Worm (Caenorhabditis elegans) whole organism, young adult: ENCODE results near the gene cpt-1.

Experiments used
- B0261.1 ChIP-seq: sonication (generic microtip); optimal IDR thresholded peaks from 2 replicates; lab custom pipeline; 2016; ENCODE audit warnings: mild to moderate bottlenecking, missing genetic modification characterization, moderate library complexity, missing compliant biosample characterization
- B0336.3 ChIP-seq: fragments of 200-800 bp; sonication (Bioruptor generic); IDR thresholded peaks from 2 replicates; pipeline ENCODE4 v1.3.6; 2022; ENCODE audit warnings: missing genetic modification characterization, missing compliant biosample characterization
- C17E4.6 ChIP-seq: fragments of 200-800 bp; sonication (Bioruptor generic); IDR thresholded peaks from 2 replicates; pipeline ENCODE4 v1.3.6; 2022; ENCODE audit warnings: missing genetic modification reagents, missing genetic modification characterization, missing compliant biosample characterization
- D2030.7 ChIP-seq: fragments of 200-800 bp; sonication (Bioruptor generic); IDR thresholded peaks from 2 replicates; pipeline ENCODE4 v1.3.6; 2022; ENCODE audit warnings: missing genetic modification reagents, missing genetic modification characterization, missing compliant biosample characterization
- F22D6.2 ChIP-seq: sonication (generic microtip); optimal IDR thresholded peaks from 2 replicates; lab custom pipeline; 2016; ENCODE audit warnings: mild to moderate bottlenecking, missing genetic modification characterization, missing compliant biosample characterization
- F57C9.4 ChIP-seq: sonication (generic microtip); optimal IDR thresholded peaks from 2 replicates; lab custom pipeline; 2017; ENCODE audit warnings: mild to moderate bottlenecking, missing genetic modification characterization, missing compliant biosample characterization
- K12H6.12 ChIP-seq: fragments of 200-800 bp; sonication (Bioruptor generic); optimal IDR thresholded peaks from 2 replicates; lab custom pipeline; 2018; ENCODE audit warnings: mild to moderate bottlenecking, missing genetic modification characterization, missing compliant biosample characterization
- T26A5.8 ChIP-seq: sonication (generic microtip); optimal IDR thresholded peaks from 2 replicates; lab custom pipeline; 2016; ENCODE audit warnings: missing genetic modification characterization, missing compliant biosample characterization
- Y56A3A.18 ChIP-seq: fragments of 200-800 bp; sonication (Bioruptor generic); IDR thresholded peaks from 2 replicates; pipeline ENCODE4 v1.3.6; 2022; ENCODE audit warnings: missing genetic modification reagents, missing genetic modification characterization, missing compliant biosample characterization
- Y67H2A.10 ChIP-seq: fragments of 200-800 bp; sonication (Bioruptor generic); conservative IDR thresholded peaks from 2 replicates; pipeline ENCODE4 v1.3.6; 2022; ENCODE audit warnings: missing genetic modification reagents, missing genetic modification characterization, missing compliant biosample characterization
- Y95B8A.8 ChIP-seq: fragments of 200-800 bp; sonication (Bioruptor generic); IDR thresholded peaks from 2 replicates; pipeline ENCODE4 v1.3.6; 2022; ENCODE audit warnings: missing genetic modification reagents, missing genetic modification characterization, missing compliant biosample characterization
- akir-1 ChIP-seq: fragments of 200-800 bp; sonication (Bioruptor generic); optimal IDR thresholded peaks from 2 replicates; lab custom pipeline; 2018; ENCODE audit warnings: mild to moderate bottlenecking, missing genetic modification characterization, moderate library complexity, missing compliant biosample characterization
- aptf-2 ChIP-seq: fragments of 200-800 bp; sonication (Bioruptor generic); conservative IDR thresholded peaks from 2 replicates; pipeline ENCODE4 v1.3.6; 2022; ENCODE audit warnings: missing genetic modification reagents, missing genetic modification characterization, missing compliant biosample characterization
- atf-7 ChIP-seq: sonication (generic microtip); optimal IDR thresholded peaks from 2 replicates; lab custom pipeline; 2017; ENCODE audit warnings: mild to moderate bottlenecking, missing genetic modification characterization, missing compliant biosample characterization
- cebp-1 ChIP-seq, 2 experiments: fragments of 200-800 bp in 1 of 2; sonication (Bioruptor generic) in 1 of 2; sonication (generic microtip) in 1 of 2; IDR thresholded peaks in 1 of 2; optimal IDR thresholded peaks in 1 of 2; 2 replicates each; pipeline versions ENCODE4 v1.3.6 to Lab custom; 2017 to 2022; ENCODE audit warnings: missing compliant biosample characterization in 2 of 2, missing genetic modification characterization in 2 of 2, mild to moderate bottlenecking in 1 of 2, missing genetic modification reagents in 1 of 2, moderate library complexity in 1 of 2
- ceh-27 ChIP-seq: fragments of 200-800 bp; sonication (Bioruptor generic); optimal IDR thresholded peaks from 2 replicates; lab custom pipeline; 2018; ENCODE audit warnings: mild to moderate bottlenecking, missing genetic modification characterization, moderate library complexity, missing compliant biosample characterization
- ceh-40 ChIP-seq: fragments of 200-800 bp; sonication (Bioruptor generic); IDR thresholded peaks from 2 replicates; pipeline ENCODE4 v1.3.6; 2022; ENCODE audit warnings: missing genetic modification characterization, missing compliant biosample characterization
- die-1 ChIP-seq: sonication (generic microtip); optimal IDR thresholded peaks from 2 replicates; lab custom pipeline; 2016; ENCODE audit warnings: missing genotype, mild to moderate bottlenecking, missing genetic modification characterization, missing compliant biosample characterization
- dox-1 ChIP-seq: fragments of 200-800 bp; sonication (Bioruptor generic); IDR thresholded peaks from 2 replicates; pipeline ENCODE4 v1.3.6; 2022; ENCODE audit warnings: missing genetic modification reagents, missing genetic modification characterization, missing compliant biosample characterization
- efl-1 ChIP-seq: fragments of 150-350 bp; optimal IDR thresholded peaks from 2 replicates; lab custom pipeline; 2014; ENCODE audit warnings: missing biosample characterization, missing genetic modification reagents, missing genetic modification characterization
- egl-18 ChIP-seq: fragments of 200-800 bp; sonication (Bioruptor generic); IDR thresholded peaks from 2 replicates; pipeline ENCODE4 v1.3.6; 2022; ENCODE audit warnings: missing genetic modification reagents, missing genetic modification characterization, missing compliant biosample characterization
- egrh-3 ChIP-seq: fragments of 200-800 bp; sonication (Bioruptor generic); IDR thresholded peaks from 2 replicates; pipeline ENCODE4 v1.3.6; 2022; ENCODE audit warnings: missing genetic modification reagents, missing genetic modification characterization, missing compliant biosample characterization
- hmg-1.2 ChIP-seq: fragments of 200-800 bp; sonication (Bioruptor generic); IDR thresholded peaks from 2 replicates; pipeline ENCODE4 v1.3.6; 2022; ENCODE audit warnings: missing genetic modification reagents, missing genetic modification characterization, missing compliant biosample characterization
- hmg-20 ChIP-seq: fragments of 200-800 bp; sonication (Bioruptor generic); IDR thresholded peaks from 2 replicates; pipeline ENCODE4 v1.3.6; 2022; ENCODE audit warnings: missing genetic modification reagents, missing genetic modification characterization, missing compliant biosample characterization
- lin-26 ChIP-seq: fragments of 200-800 bp; sonication (Bioruptor generic); IDR thresholded peaks from 2 replicates; pipeline ENCODE4 v1.3.6; 2022; ENCODE audit warnings: missing genetic modification reagents, missing genetic modification characterization, missing compliant biosample characterization
- lin-35 ChIP-seq, 3 experiments: fragments of 150-350 bp in 2 of 3; sonication (generic microtip) in 1 of 3; optimal IDR thresholded peaks; 2 replicates each; lab custom pipeline; 2014 to 2018; ENCODE audit warnings: missing biosample characterization in 3 of 3, missing genetic modification characterization in 3 of 3, missing genetic modification reagents in 3 of 3
- lin-54 ChIP-seq: fragments of 200-800 bp; sonication (Bioruptor generic); optimal IDR thresholded peaks from 2 replicates; lab custom pipeline; 2018; ENCODE audit warnings: mild to moderate bottlenecking, missing genetic modification characterization, missing compliant biosample characterization
- lir-1 ChIP-seq: fragments of 200-800 bp; sonication (Bioruptor generic); conservative IDR thresholded peaks from 2 replicates; pipeline ENCODE4 v1.3.6; 2022; ENCODE audit warnings: missing genetic modification reagents, missing genetic modification characterization, missing compliant biosample characterization
- lsl-1 ChIP-seq: fragments of 200-800 bp; sonication (Bioruptor generic); optimal IDR thresholded peaks from 2 replicates; lab custom pipeline; 2018; ENCODE audit warnings: mild to moderate bottlenecking, missing genetic modification characterization, moderate library complexity, missing compliant biosample characterization
- lsy-27 ChIP-seq: sonication (generic microtip); optimal IDR thresholded peaks from 2 replicates; lab custom pipeline; 2017; ENCODE audit warnings: missing genetic modification characterization, mild to moderate bottlenecking, missing compliant biosample characterization, antibody characterized with exemption, missing genotype, borderline replicate concordance; ENCODE audit not compliant: insufficient read depth
- mxl-1 ChIP-seq: sonication (generic microtip); optimal IDR thresholded peaks from 2 replicates; lab custom pipeline; 2016; ENCODE audit warnings: missing genetic modification characterization, missing compliant biosample characterization
- nhr-27 ChIP-seq: fragments of 200-800 bp; sonication (Bioruptor generic); optimal IDR thresholded peaks from 2 replicates; lab custom pipeline; 2018; ENCODE audit warnings: mild to moderate bottlenecking, missing genetic modification characterization, moderate library complexity, missing compliant biosample characterization
- nhr-80 ChIP-seq: sonication (generic microtip); optimal IDR thresholded peaks from 2 replicates; lab custom pipeline; 2016; ENCODE audit warnings: missing genetic modification characterization, missing compliant biosample characterization
- rcor-1 ChIP-seq: fragments of 200-800 bp; sonication (Bioruptor generic); IDR thresholded peaks from 2 replicates; pipeline ENCODE4 v1.3.6; 2022; ENCODE audit warnings: missing genetic modification reagents, missing genetic modification characterization, missing compliant biosample characterization
- rec-8 ChIP-seq, 2 experiments: sonication (generic microtip); optimal IDR thresholded peaks; 2 replicates each; lab custom pipeline; 2016; ENCODE audit warnings: mild to moderate bottlenecking in 2 of 2, missing genetic modification characterization in 2 of 2, missing genetic modification reagents in 2 of 2, missing genotype in 2 of 2, missing biosample characterization in 1 of 2, missing compliant biosample characterization in 1 of 2, moderate library complexity in 1 of 2
- repo-1 ChIP-seq: sonication (generic microtip); optimal IDR thresholded peaks from 2 replicates; lab custom pipeline; 2017; ENCODE audit warnings: mild to moderate bottlenecking, missing genetic modification characterization, missing compliant biosample characterization
- snpc-4 ChIP-seq, 5 experiments: fragments of 150-350 bp in 1 of 5; sonication (generic microtip) in 4 of 5; optimal IDR thresholded peaks; 2 replicates each; lab custom pipeline; 2014 to 2018; ENCODE audit warnings: missing genetic modification characterization in 5 of 5, missing biosample characterization in 3 of 5, antibody characterized with exemption in 2 of 5, mild to moderate bottlenecking in 2 of 5, missing compliant biosample characterization in 2 of 5, missing genotype in 2 of 5, moderate library complexity in 2 of 5, missing genetic modification reagents in 1 of 5
- somi-1 ChIP-seq: fragments of 200-800 bp; sonication (Bioruptor generic); optimal IDR thresholded peaks from 2 replicates; lab custom pipeline; 2018; ENCODE audit warnings: mild to moderate bottlenecking, missing genetic modification characterization, missing compliant biosample characterization
- tbp1 ChIP-seq: fragments of 200-800 bp; sonication (Bioruptor generic); optimal IDR thresholded peaks from 2 replicates; lab custom pipeline; 2018; ENCODE audit warnings: mild to moderate bottlenecking, missing genetic modification characterization, missing compliant biosample characterization
- unc-130 ChIP-seq: sonication (generic microtip); optimal IDR thresholded peaks from 2 replicates; lab custom pipeline; 2016; ENCODE audit warnings: missing genetic modification reagents, missing genetic modification characterization, missing compliant biosample characterization
- unc-62 ChIP-seq: fragments of 150-350 bp; optimal IDR thresholded peaks from 2 replicates; lab custom pipeline; 2014; ENCODE audit warnings: missing biosample characterization, missing genetic modification reagents, missing genetic modification characterization
- xnd-1 ChIP-seq: sonication (generic microtip); optimal IDR thresholded peaks from 2 replicates; lab custom pipeline; 2016; ENCODE audit warnings: missing genotype, missing genetic modification reagents, missing genetic modification characterization, missing compliant biosample characterization
- zfh-2 ChIP-seq: fragments of 200-800 bp; sonication (Bioruptor generic); conservative IDR thresholded peaks from 2 replicates; pipeline ENCODE4 v1.3.6; 2022; ENCODE audit warnings: missing genetic modification reagents, missing genetic modification characterization, missing compliant biosample characterization

The cpt-1 gene

DNA sequence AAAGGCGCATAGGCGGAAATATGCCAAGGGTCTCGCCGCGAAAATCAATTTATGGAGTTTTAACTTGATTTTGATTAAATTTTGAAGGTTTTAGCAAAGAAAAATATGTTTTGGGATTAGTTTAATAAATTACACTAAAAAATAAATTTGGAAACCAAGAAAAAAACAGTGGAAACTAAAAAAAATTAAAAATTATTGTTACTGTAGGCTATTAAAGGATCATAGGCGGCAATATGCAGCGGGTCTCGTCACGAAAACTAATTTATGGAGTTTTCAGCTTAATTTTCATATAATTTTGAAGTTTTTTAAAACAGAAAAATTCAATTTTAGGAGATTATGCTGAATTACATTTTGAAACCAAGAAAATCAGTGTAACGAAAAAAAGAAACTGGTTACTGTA lies 12.5 kb upstream of the cpt-1 start (continued):
- TF ChIP-seq F57C9.4 (tag; lab: Kevin White, UChicago), result no peak
- TF ChIP-seq K12H6.12, result no peak
- TF ChIP-seq tbp1 (GFP tag; lab: Kevin White, UChicago), result peak; percentile 17
- TF ChIP-seq snpc-4 (GFP tag; optimal IDR thresholded peaks at IDR 0.05; lab: Kevin White, UChicago), result no peak
- peak in 1 of 4 experiments; percentile 15 for TF ChIP-seq snpc-4 (tag; optimal IDR thresholded peaks at IDR 0.05; lab: Kevin White, UChicago)
- no peak for TF ChIP-seq ceh-40 (GFP tag; lab: Robert Waterston, UW)
- TF ChIP-seq B0261.1 (tag; lab: Kevin White, UChicago), result no peak
- no peak for TF ChIP-seq repo-1 (tag; lab: Kevin White, UChicago)
- TF ChIP-seq F22D6.2 (tag; lab: Kevin White, UChicago), result no peak
- no peak for TF ChIP-seq rec-8 (tag; optimal IDR thresholded peaks at IDR 0.05; lab: Kevin White, UChicago)
- no peak for TF ChIP-seq dox-1
- TF ChIP-seq, all 124 proteins: peak for 19

DNA sequence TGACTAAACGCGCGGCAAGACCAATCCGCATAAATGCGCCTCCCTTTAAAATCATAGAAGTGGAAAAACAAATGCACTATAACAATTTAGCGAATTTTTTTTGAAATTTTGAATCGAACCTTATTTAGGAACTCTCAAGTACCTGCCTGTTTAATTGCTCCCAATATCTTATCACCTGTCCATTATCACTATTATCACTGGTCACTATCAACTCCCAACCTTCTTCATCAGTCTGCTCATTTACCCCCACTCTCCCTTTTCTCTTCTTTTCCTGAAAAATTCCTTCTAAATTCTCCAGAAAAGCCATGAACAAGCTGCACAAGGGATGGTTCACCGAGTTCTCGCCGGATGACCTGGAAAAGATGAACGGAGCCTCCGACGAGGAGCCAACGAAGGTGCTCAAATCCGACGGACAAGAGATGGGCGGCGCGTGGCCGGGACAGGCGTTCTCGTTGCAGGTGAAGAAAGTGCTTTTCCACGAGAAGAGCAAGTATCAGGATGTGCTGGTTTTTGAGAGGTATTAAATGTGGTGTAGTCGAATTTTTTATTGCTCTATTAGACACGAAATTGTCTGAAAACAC lies 10.4 kb upstream of the cpt-1 start, which contains the start of gene spds-1:
Gene spds-1, plus strand, starts transcription at position 298 of the 581 bp plus-strand sequence.
- TF ChIP-seq nhr-80 (tag; lab: Kevin White, UChicago) (peak; percentile 28), xnd-1 (tag; lab: Kevin White, UChicago) (no peak), zfh-2 (GFP tag; lab: Robert Waterston, UW) (peak; percentile 68), Y67H2A.10 (no peak), ceh-27 (GFP tag; lab: Kevin White, UChicago) (no peak), T26A5.8 (tag; lab: Kevin White, UChicago) (no peak)

DNA sequence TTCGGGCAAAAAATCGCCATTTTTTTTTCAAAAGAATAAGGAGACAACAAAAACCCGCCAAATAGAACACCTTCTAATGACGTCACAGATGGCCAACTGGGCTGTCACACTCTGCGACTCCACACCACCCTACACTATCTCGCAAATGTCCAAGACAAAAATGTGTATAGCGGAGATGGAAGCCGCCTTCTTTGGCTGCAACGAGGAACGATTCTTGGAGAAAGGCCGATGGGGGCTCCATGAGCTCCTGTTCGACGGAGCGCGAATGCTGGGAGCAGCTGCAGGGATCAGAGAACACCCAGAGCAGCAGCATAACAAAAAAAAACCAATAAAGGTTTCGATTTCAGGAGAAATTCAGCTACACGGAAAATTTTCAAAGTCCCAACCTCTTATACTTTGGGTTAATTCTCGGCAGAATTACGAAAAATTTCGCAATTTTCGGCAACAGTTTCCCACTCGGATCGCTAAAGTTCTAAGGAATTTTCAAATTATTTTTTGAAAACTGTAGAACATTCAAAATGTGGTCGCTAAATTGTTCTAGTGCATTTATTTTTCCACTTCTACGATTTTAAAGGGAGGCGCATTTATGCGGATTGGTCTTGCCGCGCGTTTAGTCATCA lies 9.6 kb upstream of the cpt-1 start:
- peak; percentile 16; the same call in 1 of the 2 replicates for TF ChIP-seq rcor-1 (GFP tag; lab: Robert Waterston, UW)
- no peak for TF ChIP-seq lir-1 (GFP tag; lab: Robert Waterston, UW)
- no peak for TF ChIP-seq lin-26 (GFP tag; lab: Robert Waterston, UW)
- no peak for TF ChIP-seq F57C9.4 (tag; lab: Kevin White, UChicago)
- TF ChIP-seq lsl-1 (GFP tag; lab: Kevin White, UChicago), result peak; percentile 17
- TF ChIP-seq Y56A3A.18, result no peak
- no peak for TF ChIP-seq Y95B8A.8 (GFP tag; lab: Robert Waterston, UW)
- no peak for TF ChIP-seq hmg-20
- peak; percentile 14 for TF ChIP-seq lin-54 (GFP tag; lab: Kevin White, UChicago)
- no peak for TF ChIP-seq C17E4.6 (GFP tag; lab: Robert Waterston, UW)
- no peak for TF ChIP-seq mxl-1 (tag; lab: Kevin White, UChicago)
- no peak for TF ChIP-seq unc-130 (GFP tag; lab: Kevin White, UChicago)
- no peak for TF ChIP-seq akir-1 (GFP tag; lab: Kevin White, UChicago)
- TF ChIP-seq aptf-2 (GFP tag; lab: Robert Waterston, UW), result no peak
- TF ChIP-seq unc-62, result no peak
- no peak for TF ChIP-seq efl-1 (GFP tag; lab: Kevin White, UChicago)
- peak; percentile 28 for TF ChIP-seq K12H6.12
- no peak for TF ChIP-seq egrh-3
- no peak for TF ChIP-seq D2030.7 (GFP tag; lab: Robert Waterston, UW)
- no peak for TF ChIP-seq die-1 (tag; lab: Kevin White, UChicago)
- TF ChIP-seq lsy-27 (tag; lab: Kevin White, UChicago), result no peak
- peak; percentile 3 for TF ChIP-seq tbp1 (GFP tag; lab: Kevin White, UChicago)
- peak; percentile 17 for TF ChIP-seq atf-7 (tag; lab: Kevin White, UChicago)
- peak; percentile 85 for TF ChIP-seq hmg-1.2 (GFP tag; lab: Robert Waterston, UW)
- TF ChIP-seq B0336.3 (GFP tag; lab: Robert Waterston, UW), result no peak
- no peak for TF ChIP-seq egl-18 (GFP tag; lab: Robert Waterston, UW)
- TF ChIP-seq nhr-27 (tag; lab: Kevin White, UChicago), result no peak
- no peak for TF ChIP-seq cebp-1 (GFP tag; IDR thresholded peaks at IDR 0.05; lab: Robert Waterston, UW)
- peak; percentile 55 for TF ChIP-seq cebp-1 (tag; optimal IDR thresholded peaks at IDR 0.05; lab: Kevin White, UChicago)
- peak in 1 of 3 experiments; percentile 54 for TF ChIP-seq lin-35 (GFP tag; optimal IDR thresholded peaks at IDR 0.05; lab: Kevin White, UChicago)
- TF ChIP-seq somi-1 (GFP tag; lab: Kevin White, UChicago), result no peak
